Fruit fly (Drosophila melanogaster): Measurements from ENCODE around the gene CG9837.

dm6 chr3R:8813164-8813629, at the start of gene CG9837:
- TF ChIP-seq cnc (optimal IDR thresholded peaks at IDR 0.05), result no peak
- TF ChIP-seq Hr96 (GFP tag; optimal IDR thresholded peaks at IDR 0.05), result no peak
- TF ChIP-seq Crg-1 (GFP tag; optimal IDR thresholded peaks at IDR 0.05), result no peak
